Worm (Caenorhabditis elegans): ENCODE results near the gene hsp-3.

The hsp-3 gene

ce11 chrX:6050849-6051248, 41.1 kb downstream of the hsp-3 start:
- TF ChIP-seq fos-1 (tag; optimal IDR thresholded peaks at IDR 0.05) (no peak), nhr-23 (tag; optimal IDR thresholded peaks at IDR 0.05) (no peak), nhr-129 (tag; optimal IDR thresholded peaks at IDR 0.05) (no peak), ceh-82 (tag; optimal IDR thresholded peaks at IDR 0.05) (no peak), snpc-4 (tag; optimal IDR thresholded peaks at IDR 0.05) (no peak), ztf-11 (tag; optimal IDR thresholded peaks at IDR 0.05) (no peak), nhr-12 (tag; optimal IDR thresholded peaks at IDR 0.05) (no peak), skn-1 (tag; optimal IDR thresholded peaks at IDR 0.05) (no peak), peb-1 (tag; optimal IDR thresholded peaks at IDR 0.05) (no peak), blmp-1 (tag; optimal IDR thresholded peaks at IDR 0.05; ENCODE audit: insufficient read depth) (peak; percentile 60), R02D3.7 (tag; optimal IDR thresholded peaks at IDR 0.05) (no peak), sma-9 (GFP tag; optimal IDR thresholded peaks at IDR 0.05) (peak; percentile 47), sma-9 (tag; optimal IDR thresholded peaks at IDR 0.05) (no peak), mdl-1 (tag; optimal IDR thresholded peaks at IDR 0.05) (no peak), lin-13 (GFP tag; optimal IDR thresholded peaks at IDR 0.05) (no peak), sma-3 (GFP tag; optimal IDR thresholded peaks at IDR 0.05) (peak; percentile 38), unc-55 (GFP tag; optimal IDR thresholded peaks at IDR 0.05) (no peak), nhr-11 (tag; optimal IDR thresholded peaks at IDR 0.05) (no peak), nhr-25 (tag; optimal IDR thresholded peaks at IDR 0.05) (peak; percentile 22)

ce11 chrX:6050078-6050477, 41.8 kb downstream of the hsp-3 start:
- peak; percentile 45 for TF ChIP-seq nhr-129 (tag; optimal IDR thresholded peaks at IDR 0.05)
- TF ChIP-seq F13H6.1 (tag; optimal IDR thresholded peaks at IDR 0.05), result no peak
- TF ChIP-seq elt-1 (tag; optimal IDR thresholded peaks at IDR 0.05), result no peak
- TF ChIP-seq sma-3 (GFP tag; optimal IDR thresholded peaks at IDR 0.05), result peak; percentile 38
- TF ChIP-seq lsy-2 (tag; optimal IDR thresholded peaks at IDR 0.05), result peak in 1 of 2 experiments; percentile 20
- TF ChIP-seq nhr-21 (tag; optimal IDR thresholded peaks at IDR 0.05), result peak; percentile 37
- peak; percentile 56 for TF ChIP-seq fos-1 (tag; optimal IDR thresholded peaks at IDR 0.05)

- TF ChIP-seq aly-2 (tag; optimal IDR thresholded peaks at IDR 0.05) (no peak), sem-4 (tag; optimal IDR thresholded peaks at IDR 0.05) (no peak), peb-1 (tag; optimal IDR thresholded peaks at IDR 0.05) (no peak), elt-1 (tag; optimal IDR thresholded peaks at IDR 0.05) (no peak), ama-1 (optimal IDR thresholded peaks at IDR 0.05) (no peak), ztf-1 (GFP tag; conservative IDR thresholded peaks at IDR 0.05) (no peak), blmp-1 (tag; optimal IDR thresholded peaks at IDR 0.05; ENCODE audit: insufficient read depth) (no peak), nhr-77 (tag; optimal IDR thresholded peaks at IDR 0.05) (no peak)
These were observed 43.4 kb downstream of the hsp-3 start, which contains the start of gene pak-1 for ce11 chrX:6048508-6048907. Gene pak-1 (minus strand): TSS chrX:6048608.

ce11 chrX:6043283-6043682, 48.6 kb downstream of the hsp-3 start:
- TF ChIP-seq ceh-16 (tag; optimal IDR thresholded peaks at IDR 0.05) (no peak), nhr-129 (tag; optimal IDR thresholded peaks at IDR 0.05) (peak; percentile 34), zag-1 (tag; optimal IDR thresholded peaks at IDR 0.05) (no peak), F13H6.1 (tag; optimal IDR thresholded peaks at IDR 0.05) (peak; percentile 39), unc-62 (GFP tag; optimal IDR thresholded peaks at IDR 0.05) (no peak), ztf-11 (tag; optimal IDR thresholded peaks at IDR 0.05) (no peak), nhr-6 (tag; optimal IDR thresholded peaks at IDR 0.05) (no peak), crh-2 (tag; optimal IDR thresholded peaks at IDR 0.05) (peak; percentile 1)

- no peak for TF ChIP-seq unc-62 (GFP tag; optimal IDR thresholded peaks at IDR 0.05)
- no peak for TF ChIP-seq lin-11 (tag; optimal IDR thresholded peaks at IDR 0.05)
- TF ChIP-seq dmd-4 (tag; optimal IDR thresholded peaks at IDR 0.05), result no peak
- TF ChIP-seq lin-13 (GFP tag; optimal IDR thresholded peaks at IDR 0.05), result peak; percentile 64
- TF ChIP-seq aly-2 (tag; optimal IDR thresholded peaks at IDR 0.05), result no peak
- TF ChIP-seq snpc-4 (tag; optimal IDR thresholded peaks at IDR 0.05), result no peak
- TF ChIP-seq F13H6.1 (tag; optimal IDR thresholded peaks at IDR 0.05), result peak; percentile 90
- no peak for TF ChIP-seq peb-1 (tag; optimal IDR thresholded peaks at IDR 0.05)
- TF ChIP-seq egl-27 (tag; optimal IDR thresholded peaks at IDR 0.05), result peak; percentile 75
- peak; percentile 24 for TF ChIP-seq Y55F3AM.14 (GFP tag; optimal IDR thresholded peaks at IDR 0.05)
- TF ChIP-seq mbf-1 (tag; optimal IDR thresholded peaks at IDR 0.05), result no peak
- TF ChIP-seq ama-1 (optimal IDR thresholded peaks at IDR 0.05), result peak; percentile 75
- peak; percentile 75 for TF ChIP-seq fos-1 (tag; optimal IDR thresholded peaks at IDR 0.05)
- TF ChIP-seq nhr-23 (tag; optimal IDR thresholded peaks at IDR 0.05), result no peak
- peak; percentile 90 for TF ChIP-seq sma-3 (GFP tag; optimal IDR thresholded peaks at IDR 0.05)
- no peak for TF ChIP-seq zag-1 (tag; optimal IDR thresholded peaks at IDR 0.05)
- no peak for TF ChIP-seq elt-1 (tag; optimal IDR thresholded peaks at IDR 0.05)
- TF ChIP-seq elt-3 (tag; optimal IDR thresholded peaks at IDR 0.05), result no peak
- TF ChIP-seq nhr-21 (tag; optimal IDR thresholded peaks at IDR 0.05), result peak; percentile 83
- peak; percentile 74 for TF ChIP-seq nhr-6 (tag; optimal IDR thresholded peaks at IDR 0.05)
- TF ChIP-seq C34F6.9 (tag; optimal IDR thresholded peaks at IDR 0.05), result peak; percentile 44
- TF ChIP-seq skn-1 (tag; optimal IDR thresholded peaks at IDR 0.05), result no peak
- TF ChIP-seq unc-55 (GFP tag; optimal IDR thresholded peaks at IDR 0.05), result peak; percentile 10
- no peak for TF ChIP-seq nhr-237 (tag; optimal IDR thresholded peaks at IDR 0.05)
- no peak for TF ChIP-seq ceh-16 (tag; optimal IDR thresholded peaks at IDR 0.05)
- peak; percentile 86 for TF ChIP-seq sem-4 (tag; optimal IDR thresholded peaks at IDR 0.05)
- TF ChIP-seq nhr-10 (tag; optimal IDR thresholded peaks at IDR 0.05), result peak; percentile 25
- TF ChIP-seq mab-5 (tag; optimal IDR thresholded peaks at IDR 0.05), result peak; percentile 4
- TF ChIP-seq crh-2 (tag; optimal IDR thresholded peaks at IDR 0.05), result peak; percentile 82
- TF ChIP-seq R02D3.7 (tag; optimal IDR thresholded peaks at IDR 0.05), result no peak
- no peak for TF ChIP-seq ztf-11 (tag; optimal IDR thresholded peaks at IDR 0.05)
These were observed 49.9 kb downstream of the hsp-3 start for ce11 chrX:6041995-6042481.
